Worm (Caenorhabditis elegans): ENCODE data around the gene R02D5.6.

The R02D5.6 gene

ce11 chrV:14476680-14477079 is 41.2 kb downstream of the R02D5.6 start, which contains the start of gene clec-54:
Gene clec-54 (plus strand): TSS chrV:14476903.
- no peak for TF ChIP-seq fax-1 (tag; optimal IDR thresholded peaks at IDR 0.05)
- TF ChIP-seq Y22D7AL.16 (tag; optimal IDR thresholded peaks at IDR 0.05) = no peak
- TF ChIP-seq pax-1 (tag; optimal IDR thresholded peaks at IDR 0.05) = no peak
- TF ChIP-seq F13H6.1 (tag; optimal IDR thresholded peaks at IDR 0.05) = no peak
- no peak for TF ChIP-seq T23F11.4 (GFP tag; optimal IDR thresholded peaks at IDR 0.05)
- no peak for TF ChIP-seq ztf-16 (tag; optimal IDR thresholded peaks at IDR 0.05)
- TF ChIP-seq nhr-232 (tag; optimal IDR thresholded peaks at IDR 0.05) = no peak
- no peak for TF ChIP-seq ama-1 (optimal IDR thresholded peaks at IDR 0.05)
- TF ChIP-seq unc-42 (tag; optimal IDR thresholded peaks at IDR 0.05) = no peak
- no peak for TF ChIP-seq ceh-19 (GFP tag; optimal IDR thresholded peaks at IDR 0.05)
- no peak for TF ChIP-seq sox-4 (tag; optimal IDR thresholded peaks at IDR 0.05)
- no peak for TF ChIP-seq ceh-34 (tag; optimal IDR thresholded peaks at IDR 0.05)
- TF ChIP-seq hlh-13 (GFP tag; optimal IDR thresholded peaks at IDR 0.05) = no peak

- TF ChIP-seq K09A11.1 (tag; optimal IDR thresholded peaks at IDR 0.05; ENCODE audit: insufficient read depth) (no peak), nhr-232 (tag; optimal IDR thresholded peaks at IDR 0.05) (no peak), ceh-14 (tag; optimal IDR thresholded peaks at IDR 0.05) (no peak)
These were observed 43.8 kb downstream of the R02D5.6 start, which contains the start of gene clec-56 for ce11 chrV:14474099-14474498. Gene clec-56 (plus strand): TSS chrV:14474399.

ce11 chrV:14472229-14472628 is 45.7 kb downstream of the R02D5.6 start, which contains the start of gene clec-227:
Gene clec-227 (plus strand): TSS chrV:14472529.
- TF ChIP-seq hlh-8 (tag; optimal IDR thresholded peaks at IDR 0.05) (no peak), pat-9 (tag; optimal IDR thresholded peaks at IDR 0.05) (no peak), F13H6.1 (tag; optimal IDR thresholded peaks at IDR 0.05) (no peak), gmeb-2 (tag; optimal IDR thresholded peaks at IDR 0.05) (no peak), elt-4 (tag; optimal IDR thresholded peaks at IDR 0.05) (no peak), ceh-30 (tag; optimal IDR thresholded peaks at IDR 0.05) (no peak), fax-1 (tag; optimal IDR thresholded peaks at IDR 0.05) (no peak), npax-4 (tag; optimal IDR thresholded peaks at IDR 0.05) (no peak), fkh-10 (GFP tag; optimal IDR thresholded peaks at IDR 0.05) (no peak), ztf-16 (tag; optimal IDR thresholded peaks at IDR 0.05) (no peak), mec-3 (tag; optimal IDR thresholded peaks at IDR 0.05; ENCODE audit: borderline replicate concordance) (no peak)

- TF ChIP-seq ceh-9 (tag; optimal IDR thresholded peaks at IDR 0.05) = no peak
- TF ChIP-seq C38D4.7 (GFP tag; optimal IDR thresholded peaks at IDR 0.05) = no peak
- no peak for TF ChIP-seq hlh-15 (tag; optimal IDR thresholded peaks at IDR 0.05)
- no peak for TF ChIP-seq zip-5 (tag; optimal IDR thresholded peaks at IDR 0.05)
- TF ChIP-seq mec-3 (tag; optimal IDR thresholded peaks at IDR 0.05; ENCODE audit: borderline replicate concordance) = no peak
- no peak for TF ChIP-seq odd-2 (tag; optimal IDR thresholded peaks at IDR 0.05)
- TF ChIP-seq syd-9 (tag; optimal IDR thresholded peaks at IDR 0.05) = no peak
These were observed 49.0 kb downstream of the R02D5.6 start, which contains the start of gene clec-57 for ce11 chrV:14468931-14469330. Gene clec-57 (plus strand): TSS chrV:14469231.

ce11 chrV:14468196-14468874 is 49.6 kb downstream of the R02D5.6 start, which contains the start of gene srz-97:
Gene srz-97 (minus strand): TSS chrV:14468246.
- TF ChIP-seq ceh-9 (tag; optimal IDR thresholded peaks at IDR 0.05) = no peak
- no peak for TF ChIP-seq hlh-13 (GFP tag; optimal IDR thresholded peaks at IDR 0.05)
- no peak for TF ChIP-seq ceh-2 (tag; optimal IDR thresholded peaks at IDR 0.05)
- no peak for TF ChIP-seq lim-6 (tag; optimal IDR thresholded peaks at IDR 0.05)
- TF ChIP-seq npax-4 (tag; optimal IDR thresholded peaks at IDR 0.05) = no peak
- no peak for TF ChIP-seq sox-4 (tag; optimal IDR thresholded peaks at IDR 0.05)
- TF ChIP-seq pha-4 (tag; optimal IDR thresholded peaks at IDR 0.05) = no peak
- TF ChIP-seq hlh-6 (tag; optimal IDR thresholded peaks at IDR 0.05) = no peak
- no peak for TF ChIP-seq nhr-11 (tag; optimal IDR thresholded peaks at IDR 0.05)
- TF ChIP-seq hlh-15 (tag; optimal IDR thresholded peaks at IDR 0.05) = no peak
- TF ChIP-seq sdc-2 (tag; optimal IDR thresholded peaks at IDR 0.05) = no peak
- TF ChIP-seq ceh-18 (tag; optimal IDR thresholded peaks at IDR 0.05) = no peak
- no peak for TF ChIP-seq ztf-16 (tag; optimal IDR thresholded peaks at IDR 0.05)
- TF ChIP-seq eyg-1 (tag; optimal IDR thresholded peaks at IDR 0.05) = no peak
- no peak for TF ChIP-seq ceh-6 (GFP tag; optimal IDR thresholded peaks at IDR 0.05)
- TF ChIP-seq ceh-31 (tag; optimal IDR thresholded peaks at IDR 0.05) = no peak
